Fruit fly (Drosophila melanogaster) whole organism, embryonic: ENCODE measurements around the gene stg1.

Source experiments
- Bgb ChIP-seq: fragments of 200-800 bp; sonication (Bioruptor generic); IDR thresholded peaks from 2 replicates; pipeline ENCODE4 v1.3.6; 2022; ENCODE audit warnings: missing biosample characterization, missing genetic modification characterization; ENCODE audit not compliant: partially characterized antibody
- CG10565 ChIP-seq: fragments of 200-800 bp; sonication (Bioruptor generic); optimal IDR thresholded peaks from 3 replicates; lab custom pipeline; 2016; ENCODE audit warnings: missing biosample characterization, mild to moderate bottlenecking, missing genetic modification characterization
- CG12391 ChIP-seq: fragments of 200-800 bp; sonication (Bioruptor generic); optimal IDR thresholded peaks from 3 replicates; lab custom pipeline; 2018; ENCODE audit warnings: missing biosample characterization, mild to moderate bottlenecking, missing genetic modification characterization, moderate library complexity
- CG12744 ChIP-seq: fragments of 200-800 bp; sonication (Bioruptor generic); optimal IDR thresholded peaks from 2 replicates; lab custom pipeline; 2016; ENCODE audit warnings: missing biosample characterization, missing genetic modification characterization
- CG14965 ChIP-seq: fragments of 200-800 bp; sonication (Bioruptor generic); optimal IDR thresholded peaks from 2 replicates; lab custom pipeline; 2016; ENCODE audit warnings: missing biosample characterization, missing genetic modification characterization, borderline replicate concordance
- CG15514 ChIP-seq: fragments of 200-800 bp; sonication (Bioruptor generic); optimal IDR thresholded peaks from 3 replicates; lab custom pipeline; 2017; ENCODE audit warnings: missing biosample characterization, missing genetic modification characterization, mild to moderate bottlenecking, moderate library complexity, missing genetic modification reagents
- CG17385 ChIP-seq: fragments of 200-800 bp; sonication (Bioruptor generic); optimal IDR thresholded peaks from 3 replicates; lab custom pipeline; 2018; ENCODE audit warnings: missing biosample characterization, mild to moderate bottlenecking, missing genetic modification characterization
- CG31441 ChIP-seq: fragments of 200-800 bp; sonication (Bioruptor generic); IDR thresholded peaks from 2 replicates; pipeline ENCODE4 v1.3.6; 2022; ENCODE audit warnings: missing biosample characterization, missing genetic modification characterization
- CG32532 ChIP-seq: fragments of 200-800 bp; sonication (Bioruptor generic); IDR thresholded peaks from 2 replicates; pipeline ENCODE4 v1.3.6; 2022; ENCODE audit warnings: missing biosample characterization, missing genetic modification characterization
- CG42726 ChIP-seq: fragments of 200-800 bp; sonication (Bioruptor generic); IDR thresholded peaks from 2 replicates; pipeline ENCODE4 v1.3.6; 2022; ENCODE audit warnings: missing biosample characterization, missing genetic modification characterization; ENCODE audit not compliant: partially characterized antibody
- CG43689 ChIP-seq: fragments of 200-800 bp; sonication (Bioruptor generic); IDR thresholded peaks from 2 replicates; pipeline ENCODE4 v1.3.6; 2022; ENCODE audit warnings: missing biosample characterization, missing genetic modification characterization
- CG6175 ChIP-seq: fragments of 200-800 bp; sonication (Bioruptor generic); IDR thresholded peaks from 3 replicates; pipeline ENCODE4 v1.3.6; 2022; ENCODE audit warnings: missing biosample characterization, missing genetic modification characterization
- CG7357 ChIP-seq: fragments of 200-800 bp; sonication (Bioruptor generic); IDR thresholded peaks from 3 replicates; pipeline ENCODE4 v1.3.6; 2022; ENCODE audit warnings: missing biosample characterization, missing genetic modification characterization
- CG9215 ChIP-seq: fragments of 200-800 bp; sonication (Bioruptor generic); IDR thresholded peaks from 2 replicates; pipeline ENCODE4 v1.3.6; 2022; ENCODE audit warnings: missing biosample characterization, missing genetic modification characterization
- CkIIα-i1 ChIP-seq: fragments of 200-800 bp; sonication (Bioruptor generic); IDR thresholded peaks from 2 replicates; pipeline ENCODE4 v1.3.6; 2022; ENCODE audit warnings: missing biosample characterization, missing genetic modification characterization
- Dip3 ChIP-seq: fragments of 200-800 bp; sonication (Bioruptor generic); optimal IDR thresholded peaks from 3 replicates; lab custom pipeline; 2016; ENCODE audit warnings: missing biosample characterization, missing genetic modification characterization
- Dp ChIP-seq: fragments of 200-800 bp; sonication (Bioruptor generic); optimal IDR thresholded peaks from 2 replicates; lab custom pipeline; 2018; ENCODE audit warnings: missing biosample characterization, mild to moderate bottlenecking, missing genetic modification characterization, moderate library complexity
- Eip74EF ChIP-seq, 2 experiments: fragments of 200-800 bp in 1 of 2; fragments of >200 bp in 1 of 2; sonication (Bioruptor generic) in 1 of 2; optimal IDR thresholded peaks; 2 replicates each; lab custom pipeline; 2017 to 2019; ENCODE audit warnings: missing biosample characterization in 2 of 2, missing genetic modification characterization in 2 of 2, mild to moderate bottlenecking in 1 of 2, moderate library complexity in 1 of 2
- Hr51 ChIP-seq, 2 experiments: fragments of 200-800 bp; sonication (Bioruptor generic); optimal IDR thresholded peaks; 2 replicates in 1 of 2; 3 replicates in 1 of 2; lab custom pipeline; 2016 to 2018; ENCODE audit warnings: missing biosample characterization in 2 of 2, missing genetic modification characterization in 2 of 2, mild to moderate bottlenecking in 1 of 2, moderate library complexity in 1 of 2
- Mad ChIP-seq: fragments of 200-800 bp; sonication (Bioruptor generic); optimal IDR thresholded peaks from 2 replicates; lab custom pipeline; 2016; ENCODE audit warnings: missing biosample characterization, missing genetic modification characterization
- Mrtf ChIP-seq: fragments of 200-800 bp; sonication (Bioruptor generic); IDR thresholded peaks from 3 replicates; pipeline ENCODE4 v1.3.6; 2022; ENCODE audit warnings: missing biosample characterization, missing genetic modification characterization
- Myb ChIP-seq: fragments of 200-800 bp; sonication (Bioruptor generic); optimal IDR thresholded peaks from 2 replicates; lab custom pipeline; 2016; ENCODE audit warnings: missing biosample characterization, missing genetic modification characterization
- Scr ChIP-seq: fragments of 200-800 bp; sonication (Bioruptor generic); IDR thresholded peaks from 2 replicates; pipeline ENCODE4 v1.3.6; 2022; ENCODE audit warnings: missing biosample characterization, missing genetic modification characterization; ENCODE audit not compliant: partially characterized antibody
- Ssrp ChIP-seq: fragments of 200-800 bp; sonication (Bioruptor generic); optimal IDR thresholded peaks from 2 replicates; lab custom pipeline; 2018; ENCODE audit warnings: missing biosample characterization, mild to moderate bottlenecking, missing genetic modification characterization, moderate library complexity
- Stat92E ChIP-seq, 3 experiments: fragments of >200 bp in 2 of 3; fragments of 200-800 bp in 1 of 3; sonication (Bioruptor generic) in 1 of 3; optimal IDR thresholded peaks; 2 replicates each; lab custom pipeline; 2017 to 2019; ENCODE audit warnings: missing biosample characterization in 3 of 3, missing genetic modification characterization in 3 of 3, mild to moderate bottlenecking in 1 of 3, moderate library complexity in 1 of 3
- abd-A ChIP-seq: fragments of 200-800 bp; sonication (Bioruptor generic); optimal IDR thresholded peaks from 3 replicates; lab custom pipeline; 2019; ENCODE audit warnings: missing biosample characterization, mild to moderate bottlenecking, missing genetic modification characterization, moderate library complexity
- amos ChIP-seq: fragments of 200-800 bp; sonication (Bioruptor generic); IDR thresholded peaks from 2 replicates; pipeline ENCODE4 v1.3.6; 2022; ENCODE audit warnings: missing biosample characterization, missing genetic modification characterization; ENCODE audit not compliant: partially characterized antibody
- ase ChIP-seq: fragments of 200-800 bp; sonication (Bioruptor generic); IDR thresholded peaks from 3 replicates; pipeline ENCODE4 v1.3.6; 2022; ENCODE audit warnings: missing biosample characterization, missing genetic modification characterization
- bcd ChIP-seq: fragments of 200-800 bp; sonication (Bioruptor generic); optimal IDR thresholded peaks from 2 replicates; lab custom pipeline; 2017; ENCODE audit warnings: missing biosample characterization, mild to moderate bottlenecking, missing genetic modification characterization
- cato ChIP-seq: fragments of 200-800 bp; sonication (Bioruptor generic); optimal IDR thresholded peaks from 2 replicates; lab custom pipeline; 2016; ENCODE audit warnings: missing biosample characterization, missing genetic modification characterization, borderline replicate concordance
- ci ChIP-seq: fragments of 200-800 bp; sonication (Bioruptor generic); IDR thresholded peaks from 3 replicates; pipeline ENCODE4 v1.3.6; 2022; ENCODE audit warnings: missing biosample characterization, missing genetic modification characterization
- corto ChIP-seq: fragments of 200-800 bp; sonication (Bioruptor generic); optimal IDR thresholded peaks from 2 replicates; lab custom pipeline; 2016; ENCODE audit warnings: missing biosample characterization, mild to moderate bottlenecking, missing genetic modification characterization, moderate library complexity
- crc ChIP-seq: fragments of 200-800 bp; sonication (Bioruptor generic); optimal IDR thresholded peaks from 2 replicates; lab custom pipeline; 2016; ENCODE audit warnings: missing biosample characterization, missing genetic modification characterization
- da ChIP-seq: fragments of 200-800 bp; sonication (Bioruptor generic); optimal IDR thresholded peaks from 2 replicates; lab custom pipeline; 2016; ENCODE audit warnings: missing biosample characterization, missing genetic modification characterization
- disco-r ChIP-seq: fragments of 200-800 bp; sonication (Bioruptor generic); optimal IDR thresholded peaks from 2 replicates; lab custom pipeline; 2016; ENCODE audit warnings: missing biosample characterization, missing genetic modification characterization
- dmrt99B ChIP-seq: fragments of 200-800 bp; sonication (Bioruptor generic); optimal IDR thresholded peaks from 2 replicates; lab custom pipeline; 2018; ENCODE audit warnings: missing biosample characterization, mild to moderate bottlenecking, missing genetic modification characterization, moderate library complexity
- dpn ChIP-seq, 2 experiments: fragments of 200-800 bp; sonication (Bioruptor generic); optimal IDR thresholded peaks; 3 replicates each; lab custom pipeline; 2016; ENCODE audit warnings: missing biosample characterization in 2 of 2, missing genetic modification characterization in 2 of 2
- ewg ChIP-seq: fragments of 200-800 bp; sonication (Bioruptor generic); optimal IDR thresholded peaks from 3 replicates; lab custom pipeline; 2017; ENCODE audit warnings: mild to moderate bottlenecking, missing biosample characterization, missing genetic modification reagents, missing genetic modification characterization
- gsb-n ChIP-seq: fragments of 200-800 bp; sonication (Bioruptor generic); optimal IDR thresholded peaks from 3 replicates; lab custom pipeline; 2018; ENCODE audit warnings: missing biosample characterization, mild to moderate bottlenecking, missing genetic modification characterization
- knrl ChIP-seq: fragments of 200-800 bp; sonication (Bioruptor generic); IDR thresholded peaks from 3 replicates; pipeline ENCODE4 v1.3.6; 2022; ENCODE audit warnings: missing biosample characterization, missing genetic modification characterization; ENCODE audit not compliant: partially characterized antibody
- nau ChIP-seq: fragments of 200-800 bp; sonication (Bioruptor generic); optimal IDR thresholded peaks from 3 replicates; lab custom pipeline; 2017; ENCODE audit warnings: missing biosample characterization, mild to moderate bottlenecking, missing genetic modification characterization, missing genetic modification reagents
- pan ChIP-seq, 4 experiments: fragments of >200 bp in 3 of 4; fragments of 200-800 bp in 1 of 4; sonication (Bioruptor generic) in 1 of 4; optimal IDR thresholded peaks in 3 of 4; IDR thresholded peaks in 1 of 4; 2 replicates each; pipeline versions ENCODE4 v1.3.6 to Lab custom; 2017 to 2022; ENCODE audit warnings: missing biosample characterization in 2 of 4, missing genetic modification characterization in 2 of 4, mixed read lengths in 1 of 4
- pfk ChIP-seq: fragments of 200-800 bp; sonication (Bioruptor generic); optimal IDR thresholded peaks from 2 replicates; lab custom pipeline; 2018; ENCODE audit warnings: missing biosample characterization, mild to moderate bottlenecking, missing genetic modification characterization, moderate library complexity
- ssp ChIP-seq: fragments of 200-800 bp; sonication (Bioruptor generic); IDR thresholded peaks from 2 replicates; pipeline ENCODE4 v1.3.6; 2022; ENCODE audit warnings: missing biosample characterization, missing genetic modification characterization
- tgo ChIP-seq: fragments of 200-800 bp; sonication (Bioruptor generic); IDR thresholded peaks from 3 replicates; pipeline ENCODE4 v1.3.6; 2022; ENCODE audit warnings: missing biosample characterization, missing genetic modification characterization
- toy ChIP-seq: fragments of 200-800 bp; sonication (Bioruptor generic); IDR thresholded peaks from 2 replicates; pipeline ENCODE4 v1.3.6; 2022; ENCODE audit warnings: missing biosample characterization, missing genetic modification characterization
- tup ChIP-seq: fragments of 200-800 bp; sonication (Bioruptor generic); optimal IDR thresholded peaks from 2 replicates; lab custom pipeline; 2016; ENCODE audit warnings: missing biosample characterization, mild to moderate bottlenecking, missing genetic modification characterization, moderate library complexity
- zen2 ChIP-seq: fragments of 200-800 bp; sonication (Bioruptor generic); IDR thresholded peaks from 3 replicates; pipeline ENCODE4 v1.3.6; 2022; ENCODE audit warnings: missing biosample characterization, missing genetic modification characterization; ENCODE audit not compliant: partially characterized antibody

The stg1 gene

dm6 chrX:21058991-21059390 lies 34.7 kb upstream of the stg1 start (continued):
- TF ChIP-seq cato (GFP tag; lab: Kevin White, UChicago) (peak; percentile 75), bcd (peak; percentile 87), toy (GFP tag; lab: Robert Waterston, UW) (no peak), CG17385 (GFP tag; lab: Kevin White, UChicago) (peak; percentile 91), gsb-n (peak; percentile 90), Dp (no peak), Ssrp (tag; lab: Kevin White, UChicago) (peak; percentile 89), Mrtf (peak; percentile 80), da (GFP tag; lab: Kevin White, UChicago) (peak; percentile 73), tup (peak; percentile 79), CG32532 (peak; percentile 62), Myb (GFP tag; lab: Kevin White, UChicago) (peak; percentile 75), disco-r (peak; percentile 74), CG15514 (GFP tag; lab: Kevin White, UChicago) (peak; percentile 62), ci (peak; percentile 96), ssp (GFP tag; lab: Robert Waterston, UW) (peak; percentile 64), CG7357 (GFP tag; lab: Robert Waterston, UW) (peak; percentile 56; the same call in 1 of the 3 replicates), CG31441 (GFP tag; lab: Robert Waterston, UW) (peak; percentile 92), tgo (GFP tag; lab: Robert Waterston, UW) (peak; percentile 84), CG9215 (GFP tag; lab: Robert Waterston, UW) (peak; percentile 43; the same call in 1 of the 2 replicates), CG12391 (tag; lab: Kevin White, UChicago) (peak; percentile 93), Hr51 (GFP tag; optimal IDR thresholded peaks at IDR 0.05; lab: Kevin White, UChicago) (peak; percentile 87 to 95), knrl (GFP tag; lab: Robert Waterston, UW) (no peak), Eip74EF (GFP tag; optimal IDR thresholded peaks at IDR 0.05; lab: Kevin White, UChicago) (peak in 1 of 2 experiments; percentile 94), CG14965 (peak; percentile 63), CG42726 (no peak), Mad (GFP tag; lab: Kevin White, UChicago) (peak; percentile 86), ase (peak; percentile 71; the same call in 2 of the 3 replicates), nau (GFP tag; lab: Kevin White, UChicago) (peak; percentile 71), CG12744 (GFP tag; lab: Kevin White, UChicago) (peak; percentile 72), pan (optimal IDR thresholded peaks at IDR 0.05; lab: Kevin White, UChicago) (no peak), pan (GFP tag; optimal IDR thresholded peaks at IDR 0.05 in 1 of 2, IDR thresholded peaks at IDR 0.05 in 1 of 2) (peak in 1 of 2 experiments; percentile 82), dpn (GFP tag; optimal IDR thresholded peaks at IDR 0.05; lab: Kevin White, UChicago) (peak; percentile 91 to 94), CG6175 (GFP tag; lab: Robert Waterston, UW) (peak; percentile 49; the same call in 1 of the 3 replicates), zen2 (GFP tag; lab: Robert Waterston, UW) (no peak), ewg (GFP tag; lab: Kevin White, UChicago) (peak; percentile 88), abd-A (peak; percentile 79), Stat92E (GFP tag; optimal IDR thresholded peaks at IDR 0.05; lab: Kevin White, UChicago) (peak in 1 of 3 experiments; percentile 69), corto (GFP tag; lab: Kevin White, UChicago) (no peak), amos (GFP tag; lab: Robert Waterston, UW) (no peak), Dip3 (GFP tag; lab: Kevin White, UChicago) (peak; percentile 67), Bgb (GFP tag; lab: Robert Waterston, UW) (no peak), CG43689 (peak; percentile 80), dmrt99B (peak; percentile 95), Scr (GFP tag; lab: Robert Waterston, UW) (no peak), crc (peak; percentile 89), pfk (GFP tag; lab: Kevin White, UChicago) (no peak), CkIIα-i1 (peak; percentile 47; the same call in 1 of the 2 replicates), CG10565 (GFP tag; lab: Kevin White, UChicago) (peak; percentile 43)
